Fruit fly (Drosophila melanogaster): ENCODE measurements around the gene Rpt3R.

Gene Rpt3R

DNA sequence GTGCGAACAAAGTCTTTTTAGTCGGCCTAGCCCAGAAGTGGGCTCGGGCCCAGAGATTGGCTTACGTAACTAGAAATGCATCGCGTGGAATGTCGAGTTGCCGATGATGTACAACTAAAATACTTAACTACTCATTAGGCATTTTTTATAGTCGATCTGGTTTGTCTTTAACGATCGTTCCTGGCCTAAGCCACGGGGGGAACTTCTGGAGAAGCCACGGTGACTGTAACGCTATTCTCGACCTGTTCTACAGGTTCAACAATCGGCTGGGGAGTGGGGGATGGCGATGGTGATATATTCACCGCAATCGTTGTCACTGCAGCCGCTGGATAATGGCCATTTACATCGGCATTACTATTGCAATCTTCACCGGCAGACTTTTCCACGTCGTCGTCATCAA, 10.0 kb downstream of the Rpt3R start, which contains the start of gene CG34409:
TSS of gene CG34409 (minus strand) at position 101 of the 400 bp plus-strand sequence.
- TF ChIP-seq HLH106 (tag; optimal IDR thresholded peaks at IDR 0.05) (no peak), Abd-B (GFP tag; optimal IDR thresholded peaks at IDR 0.05) (no peak), Myc (optimal IDR thresholded peaks at IDR 0.05) (no peak), Dif (GFP tag; optimal IDR thresholded peaks at IDR 0.05; ENCODE audit: partially characterized antibody) (no peak), Rel (GFP tag; optimal IDR thresholded peaks at IDR 0.05) (no peak), Rel (tag; optimal IDR thresholded peaks at IDR 0.05) (no peak), CrebA (GFP tag; optimal IDR thresholded peaks at IDR 0.05; ENCODE audit: borderline replicate concordance) (no peak), sv (GFP tag; optimal IDR thresholded peaks at IDR 0.05) (no peak), OdsH (GFP tag; optimal IDR thresholded peaks at IDR 0.05) (no peak), Hr78 (GFP tag; optimal IDR thresholded peaks at IDR 0.05) (no peak), pan (optimal IDR thresholded peaks at IDR 0.05) (no peak), Mio (GFP tag; optimal IDR thresholded peaks at IDR 0.05) (no peak), Hr83 (GFP tag; optimal IDR thresholded peaks at IDR 0.05; ENCODE audit: poor library complexity, severe bottlenecking) (no peak), rgr (GFP tag; optimal IDR thresholded peaks at IDR 0.05) (no peak), lola (GFP tag; optimal IDR thresholded peaks at IDR 0.05) (no peak), sage (GFP tag; optimal IDR thresholded peaks at IDR 0.05) (no peak), psq (GFP tag; optimal IDR thresholded peaks at IDR 0.05) (no peak), woc (GFP tag; optimal IDR thresholded peaks at IDR 0.05) (no peak), CG9705 (GFP tag; optimal IDR thresholded peaks at IDR 0.05) (no peak), dsf (GFP tag; optimal IDR thresholded peaks at IDR 0.05; ENCODE audit: borderline replicate concordance) (no peak), Hnf4 (GFP tag; optimal IDR thresholded peaks at IDR 0.05) (no peak)

DNA sequence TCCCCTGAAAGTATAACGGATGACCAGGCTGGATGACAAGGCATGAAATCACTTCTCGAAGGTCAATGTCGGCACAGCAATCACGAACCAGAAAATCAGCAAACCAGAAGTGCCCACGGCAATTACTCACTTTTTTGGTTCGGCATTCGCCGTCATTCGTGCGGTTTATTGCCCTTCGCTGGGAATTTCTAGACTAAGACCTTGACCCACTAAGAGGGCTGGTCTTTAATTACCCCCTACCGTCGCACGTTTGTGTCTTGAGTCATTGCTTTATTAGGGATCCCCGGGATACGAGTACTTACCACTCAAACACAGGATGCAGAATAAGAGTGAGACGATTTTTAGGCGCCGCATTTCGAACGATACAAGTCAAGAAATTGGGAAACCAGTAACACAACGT, 10.9 kb downstream of the Rpt3R start:
- TF ChIP-seq Sp1 (GFP tag; optimal IDR thresholded peaks at IDR 0.05), result no peak
- no peak for TF ChIP-seq N (GFP tag; optimal IDR thresholded peaks at IDR 0.05)
- TF ChIP-seq Hr83 (GFP tag; optimal IDR thresholded peaks at IDR 0.05; ENCODE audit: poor library complexity, severe bottlenecking), result no peak
- TF ChIP-seq ey (GFP tag; optimal IDR thresholded peaks at IDR 0.05), result no peak
- no peak for TF ChIP-seq pan (optimal IDR thresholded peaks at IDR 0.05)
- no peak for TF ChIP-seq sv (GFP tag; optimal IDR thresholded peaks at IDR 0.05)
- no peak for TF ChIP-seq Rel (GFP tag; optimal IDR thresholded peaks at IDR 0.05)
- TF ChIP-seq Rel (tag; optimal IDR thresholded peaks at IDR 0.05), result no peak
- TF ChIP-seq Mio (GFP tag; optimal IDR thresholded peaks at IDR 0.05), result no peak
- no peak for TF ChIP-seq rgr (GFP tag; optimal IDR thresholded peaks at IDR 0.05)
- no peak for TF ChIP-seq Myc (optimal IDR thresholded peaks at IDR 0.05)
- no peak for TF ChIP-seq brk (GFP tag; optimal IDR thresholded peaks at IDR 0.05)
- TF ChIP-seq Jra (GFP tag; optimal IDR thresholded peaks at IDR 0.05), result no peak
- TF ChIP-seq sage (GFP tag; optimal IDR thresholded peaks at IDR 0.05), result no peak
- TF ChIP-seq HLH106 (tag; optimal IDR thresholded peaks at IDR 0.05), result no peak
- TF ChIP-seq Dif (GFP tag; optimal IDR thresholded peaks at IDR 0.05; ENCODE audit: partially characterized antibody), result no peak

DNA sequence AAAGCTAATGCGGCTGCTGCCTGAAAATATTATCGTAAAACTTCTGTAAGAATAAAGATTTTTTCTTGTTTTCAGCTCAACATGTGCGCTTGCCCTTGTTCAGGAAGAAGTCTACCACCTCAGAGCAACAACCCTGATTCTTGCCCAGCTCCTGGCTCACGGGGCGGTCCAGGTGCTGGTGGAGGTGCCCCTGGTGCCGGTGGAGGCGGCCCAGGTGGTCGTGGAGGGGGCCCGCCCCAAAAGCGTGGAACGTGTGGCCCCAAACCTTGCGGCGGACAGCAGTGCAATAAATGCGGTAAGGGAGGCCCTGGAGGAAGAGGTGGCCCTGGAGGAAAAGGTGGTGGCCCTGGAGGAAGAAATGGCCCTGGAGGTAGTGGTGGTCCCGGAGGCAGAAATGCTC, 12.3 kb downstream of the Rpt3R start:
- TF ChIP-seq GATAd (GFP tag; optimal IDR thresholded peaks at IDR 0.05), result no peak
- TF ChIP-seq N (GFP tag; optimal IDR thresholded peaks at IDR 0.05), result no peak
- TF ChIP-seq pan (optimal IDR thresholded peaks at IDR 0.05), result no peak
- no peak for TF ChIP-seq dmrt93B (GFP tag; optimal IDR thresholded peaks at IDR 0.05)
- peak; percentile 98 for TF ChIP-seq Dfd (GFP tag; optimal IDR thresholded peaks at IDR 0.05)

DNA sequence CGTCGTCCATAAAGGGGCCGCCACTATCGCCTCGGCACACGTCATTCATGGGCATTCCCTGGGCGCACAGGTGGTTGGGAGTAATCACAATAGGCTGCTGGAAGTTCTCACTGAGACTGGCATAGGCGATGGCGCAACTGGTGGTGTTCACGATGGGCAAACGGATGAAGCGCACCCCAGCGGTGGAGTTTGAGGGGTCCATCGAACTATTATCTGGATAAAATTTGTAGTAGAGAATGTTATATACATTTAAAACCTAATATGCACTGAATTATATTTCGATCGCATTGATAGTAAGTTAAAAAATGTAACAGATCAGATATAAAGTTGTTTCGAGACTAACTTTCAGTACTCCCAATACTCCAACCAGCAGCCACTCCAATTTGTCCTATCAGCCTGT, 13.1 kb downstream of the Rpt3R start, which contains the start of gene CG31415:
TSS of gene CG31415 (plus strand) at position 301 of the 400 bp plus-strand sequence.
- TF ChIP-seq jim (GFP tag; optimal IDR thresholded peaks at IDR 0.05) (no peak), woc (GFP tag; optimal IDR thresholded peaks at IDR 0.05) (no peak), Rel (GFP tag; optimal IDR thresholded peaks at IDR 0.05) (no peak), Rel (tag; optimal IDR thresholded peaks at IDR 0.05) (no peak), h (GFP tag; optimal IDR thresholded peaks at IDR 0.05) (no peak), psq (GFP tag; optimal IDR thresholded peaks at IDR 0.05) (no peak)

DNA sequence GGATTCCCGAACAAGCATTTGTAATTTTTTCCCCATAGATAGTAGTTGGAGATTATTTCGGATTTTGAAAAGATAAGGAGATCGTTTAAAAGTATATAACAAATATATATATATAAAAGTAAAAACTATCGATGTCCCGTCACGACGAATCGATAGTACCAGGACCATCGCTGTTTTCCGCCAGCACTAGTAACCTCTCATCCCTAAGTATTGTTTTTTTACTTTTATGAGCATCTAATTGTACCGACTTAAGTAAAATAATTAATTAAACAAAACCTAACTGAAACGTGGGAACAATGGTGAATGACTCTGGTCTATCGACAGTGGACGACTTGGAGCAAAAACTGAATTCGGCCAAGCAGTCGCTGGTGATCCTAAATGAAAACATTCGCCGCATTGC, 15.6 kb downstream of the Rpt3R start, which contains the start of gene Pnn:
TSS of gene Pnn (plus strand) at position 187 of the 400 bp plus-strand sequence.
- TF ChIP-seq jim (GFP tag; optimal IDR thresholded peaks at IDR 0.05) (no peak), woc (GFP tag; optimal IDR thresholded peaks at IDR 0.05) (peak; percentile 39), Rel (GFP tag; optimal IDR thresholded peaks at IDR 0.05) (no peak), Rel (tag; optimal IDR thresholded peaks at IDR 0.05) (peak; percentile 68), foxo (GFP tag; optimal IDR thresholded peaks at IDR 0.05) (no peak), sage (GFP tag; optimal IDR thresholded peaks at IDR 0.05) (peak; percentile 32), fru (GFP tag; optimal IDR thresholded peaks at IDR 0.05) (no peak)
